Fruit fly (Drosophila melanogaster) whole organism, embryonic: Measurements from ENCODE around the gene tub.
A peak's percentile ranks its signal among the peaks of the same experiment; 100 is the strongest.

Experiments
- BtbVII ChIP-seq: fragments of 200-800 bp; sonication (Bioruptor generic); optimal IDR thresholded peaks from 3 replicates; lab custom pipeline; 2017; ENCODE audit warnings: missing biosample characterization, mild to moderate bottlenecking, missing genetic modification characterization
- CG10543 ChIP-seq: fragments of 200-800 bp; sonication (Bioruptor generic); optimal IDR thresholded peaks from 3 replicates; lab custom pipeline; 2017; ENCODE audit warnings: missing biosample characterization, mild to moderate bottlenecking, missing genetic modification characterization, moderate library complexity
- CG10565 ChIP-seq: fragments of 200-800 bp; sonication (Bioruptor generic); optimal IDR thresholded peaks from 3 replicates; lab custom pipeline; 2016; ENCODE audit warnings: missing biosample characterization, mild to moderate bottlenecking, missing genetic modification characterization
- CG11247 ChIP-seq: fragments of 200-800 bp; sonication (Bioruptor generic); IDR thresholded peaks from 2 replicates; pipeline ENCODE4 v1.3.6; 2022; ENCODE audit warnings: missing biosample characterization, missing genetic modification characterization
- CG12391 ChIP-seq: fragments of 200-800 bp; sonication (Bioruptor generic); optimal IDR thresholded peaks from 3 replicates; lab custom pipeline; 2018; ENCODE audit warnings: missing biosample characterization, mild to moderate bottlenecking, missing genetic modification characterization, moderate library complexity
- CG15601 ChIP-seq: fragments of 200-800 bp; sonication (Bioruptor generic); optimal IDR thresholded peaks from 3 replicates; lab custom pipeline; 2019; ENCODE audit warnings: missing biosample characterization, mild to moderate bottlenecking, missing genetic modification characterization, moderate library complexity
- CG15696 ChIP-seq: fragments of 200-800 bp; sonication (Bioruptor generic); optimal IDR thresholded peaks from 2 replicates; lab custom pipeline; 2019; ENCODE audit warnings: missing biosample characterization, mild to moderate bottlenecking, missing genetic modification characterization, moderate library complexity
- CG16815 ChIP-seq: fragments of 200-800 bp; sonication (Bioruptor generic); optimal IDR thresholded peaks from 3 replicates; lab custom pipeline; 2017; ENCODE audit warnings: missing biosample characterization, mild to moderate bottlenecking, missing genetic modification characterization
- CG17568 ChIP-seq: fragments of 200-800 bp; sonication (Bioruptor generic); optimal IDR thresholded peaks from 2 replicates; lab custom pipeline; 2018; ENCODE audit warnings: missing biosample characterization, mild to moderate bottlenecking, missing genetic modification characterization, moderate library complexity
- CG18599 ChIP-seq: fragments of 200-800 bp; sonication (Bioruptor generic); optimal IDR thresholded peaks from 3 replicates; lab custom pipeline; 2017; ENCODE audit warnings: missing biosample characterization, missing genetic modification characterization, mild to moderate bottlenecking, moderate library complexity, missing genetic modification reagents
- CG2202 ChIP-seq: fragments of 200-800 bp; sonication (Bioruptor generic); optimal IDR thresholded peaks from 2 replicates; lab custom pipeline; 2018; ENCODE audit warnings: missing biosample characterization, mild to moderate bottlenecking, missing genetic modification characterization
- CG31365 ChIP-seq: fragments of 200-800 bp; sonication (Bioruptor generic); optimal IDR thresholded peaks from 2 replicates; lab custom pipeline; 2018; ENCODE audit warnings: missing biosample characterization, mild to moderate bottlenecking, missing genetic modification characterization
- CG3281 ChIP-seq: fragments of 200-800 bp; sonication (Bioruptor generic); optimal IDR thresholded peaks from 3 replicates; lab custom pipeline; 2017; ENCODE audit warnings: missing biosample characterization, mild to moderate bottlenecking, missing genetic modification characterization
- CG34224 ChIP-seq: fragments of 200-800 bp; sonication (Bioruptor generic); IDR thresholded peaks from 3 replicates; pipeline ENCODE4 v1.3.6; 2022; ENCODE audit warnings: missing biosample characterization, missing genetic modification characterization; ENCODE audit not compliant: partially characterized antibody
- CG3726 ChIP-seq: fragments of 200-800 bp; sonication (Bioruptor generic); IDR thresholded peaks from 3 replicates; pipeline ENCODE4, ENCODE4 v1.3.6; 2022; ENCODE audit warnings: missing biosample characterization, missing genetic modification characterization
- CG3847 ChIP-seq: fragments of 200-800 bp; sonication (Bioruptor generic); IDR thresholded peaks from 2 replicates; pipeline ENCODE4 v1.3.6; 2022; ENCODE audit warnings: missing biosample characterization, missing genetic modification characterization
- CG4730 ChIP-seq: fragments of 200-800 bp; sonication (Bioruptor generic); IDR thresholded peaks from 2 replicates; pipeline ENCODE4 v1.3.6; 2022; ENCODE audit warnings: missing biosample characterization, missing genetic modification characterization
- CG5180 ChIP-seq: fragments of 200-800 bp; sonication (Bioruptor generic); optimal IDR thresholded peaks from 3 replicates; lab custom pipeline; 2017; ENCODE audit warnings: missing biosample characterization, missing genetic modification characterization, mild to moderate bottlenecking, moderate library complexity, missing genetic modification reagents
- CG6254 ChIP-seq: fragments of 200-800 bp; sonication (Bioruptor generic); optimal IDR thresholded peaks from 3 replicates; lab custom pipeline; 2017; ENCODE audit warnings: mild to moderate bottlenecking, missing biosample characterization, missing genetic modification reagents, missing genetic modification characterization
- CG7271 ChIP-seq: fragments of 200-800 bp; sonication (Bioruptor generic); optimal IDR thresholded peaks from 2 replicates; lab custom pipeline; 2018; ENCODE audit warnings: missing biosample characterization, mild to moderate bottlenecking, missing genetic modification characterization, moderate library complexity
- CG7357 ChIP-seq: fragments of 200-800 bp; sonication (Bioruptor generic); IDR thresholded peaks from 3 replicates; pipeline ENCODE4 v1.3.6; 2022; ENCODE audit warnings: missing biosample characterization, missing genetic modification characterization
- CG9797 ChIP-seq: fragments of 200-800 bp; sonication (Bioruptor generic); optimal IDR thresholded peaks from 3 replicates; lab custom pipeline; 2018; ENCODE audit warnings: missing biosample characterization, mild to moderate bottlenecking, missing genetic modification characterization
- Dbx ChIP-seq: fragments of 200-800 bp; sonication (Bioruptor generic); IDR thresholded peaks from 3 replicates; pipeline ENCODE4 v1.3.6; 2022; ENCODE audit warnings: missing biosample characterization, missing genetic modification characterization
- Fer3 ChIP-seq: fragments of 200-800 bp; sonication (Bioruptor generic); optimal IDR thresholded peaks from 2 replicates; lab custom pipeline; 2018; ENCODE audit warnings: missing biosample characterization, mild to moderate bottlenecking, missing genetic modification characterization, moderate library complexity
- HmgZ ChIP-seq: fragments of 200-800 bp; sonication (Bioruptor generic); optimal IDR thresholded peaks from 2 replicates; lab custom pipeline; 2018; ENCODE audit warnings: missing biosample characterization, mild to moderate bottlenecking, missing genetic modification characterization
- Lim3 ChIP-seq: fragments of 200-800 bp; sonication (Bioruptor generic); IDR thresholded peaks from 2 replicates; pipeline ENCODE4 v1.3.6; 2022; ENCODE audit warnings: missing biosample characterization, missing genetic modification characterization
- NC2α ChIP-seq: fragments of 200-800 bp; sonication (Bioruptor generic); optimal IDR thresholded peaks from 2 replicates; lab custom pipeline; 2016; ENCODE audit warnings: missing biosample characterization, missing genetic modification characterization
- Sox100B ChIP-seq: fragments of 200-800 bp; sonication (Bioruptor generic); optimal IDR thresholded peaks from 3 replicates; lab custom pipeline; 2018; ENCODE audit warnings: missing biosample characterization, mild to moderate bottlenecking, missing genetic modification characterization
- Taf1 ChIP-seq: fragments of 200-800 bp; sonication (Bioruptor generic); IDR thresholded peaks from 2 replicates; pipeline ENCODE4 v1.3.6; 2022; ENCODE audit warnings: missing biosample characterization, missing genetic modification characterization
- Tbp ChIP-seq: fragments of >200 bp; optimal IDR thresholded peaks from 2 replicates; lab custom pipeline; 2018; ENCODE audit warnings: missing biosample characterization, missing genetic modification characterization
- YL-1 ChIP-seq: fragments of 200-800 bp; sonication (Bioruptor generic); optimal IDR thresholded peaks from 3 replicates; lab custom pipeline; 2017; ENCODE audit warnings: missing biosample characterization, mild to moderate bottlenecking, missing genetic modification characterization
- cwo ChIP-seq: fragments of 200-800 bp; sonication (Bioruptor generic); optimal IDR thresholded peaks from 3 replicates; lab custom pipeline; 2017; ENCODE audit warnings: missing biosample characterization, missing genetic modification characterization, mild to moderate bottlenecking, moderate library complexity, missing genetic modification reagents
- dan ChIP-seq: fragments of 200-800 bp; sonication (Bioruptor generic); IDR thresholded peaks from 2 replicates; pipeline ENCODE4 v1.3.6; 2022; ENCODE audit warnings: missing biosample characterization, missing genetic modification characterization
- emc ChIP-seq: fragments of 200-800 bp; sonication (Bioruptor generic); optimal IDR thresholded peaks from 2 replicates; lab custom pipeline; 2016; ENCODE audit warnings: missing biosample characterization, missing genetic modification characterization
- exex ChIP-seq: fragments of 200-800 bp; sonication (Bioruptor generic); optimal IDR thresholded peaks from 4 replicates; lab custom pipeline; 2018; ENCODE audit warnings: missing biosample characterization, mild to moderate bottlenecking, missing genetic modification characterization, moderate library complexity
- fd3F ChIP-seq: fragments of 200-800 bp; sonication (Bioruptor generic); optimal IDR thresholded peaks from 2 replicates; lab custom pipeline; 2018; ENCODE audit warnings: missing biosample characterization, mild to moderate bottlenecking, missing genetic modification characterization, moderate library complexity
- gsb-n ChIP-seq: fragments of 200-800 bp; sonication (Bioruptor generic); optimal IDR thresholded peaks from 3 replicates; lab custom pipeline; 2018; ENCODE audit warnings: missing biosample characterization, mild to moderate bottlenecking, missing genetic modification characterization
- hb ChIP-seq: fragments of 200-800 bp; sonication (Bioruptor generic); IDR thresholded peaks from 3 replicates; pipeline ENCODE4 v1.3.6; 2022; ENCODE audit warnings: missing biosample characterization, missing genetic modification characterization; ENCODE audit not compliant: partially characterized antibody
- kni ChIP-seq: fragments of 200-800 bp; sonication (Bioruptor generic); optimal IDR thresholded peaks from 3 replicates; lab custom pipeline; 2017; ENCODE audit warnings: mild to moderate bottlenecking, missing biosample characterization, missing genetic modification reagents, missing genetic modification characterization
- lbe ChIP-seq: fragments of 200-800 bp; sonication (Bioruptor generic); optimal IDR thresholded peaks from 2 replicates; lab custom pipeline; 2016; ENCODE audit warnings: missing biosample characterization, mild to moderate bottlenecking, missing genetic modification characterization
- nom ChIP-seq: fragments of 200-800 bp; sonication (Bioruptor generic); optimal IDR thresholded peaks from 2 replicates; lab custom pipeline; 2017; ENCODE audit warnings: missing biosample characterization, missing genetic modification characterization, mild to moderate bottlenecking, moderate library complexity, missing genetic modification reagents
- pita ChIP-seq: fragments of 200-800 bp; sonication (Bioruptor generic); optimal IDR thresholded peaks from 2 replicates; lab custom pipeline; 2017; ENCODE audit warnings: missing biosample characterization, mild to moderate bottlenecking, missing genetic modification characterization
- pros ChIP-seq: fragments of 200-800 bp; sonication (Bioruptor generic); optimal IDR thresholded peaks from 3 replicates; lab custom pipeline; 2019; ENCODE audit warnings: missing biosample characterization, mild to moderate bottlenecking, missing genetic modification characterization, moderate library complexity
- ro ChIP-seq: fragments of 200-800 bp; sonication (Bioruptor generic); IDR thresholded peaks from 2 replicates; pipeline ENCODE4 v1.3.6; 2022; ENCODE audit warnings: missing biosample characterization, missing genetic modification characterization
- sens ChIP-seq: fragments of 200-800 bp; sonication (Bioruptor generic); peaks from one replicate; lab custom pipeline; 2016; ENCODE audit warnings: missing biosample characterization, missing genetic modification characterization
- sens-2 ChIP-seq: fragments of 200-800 bp; sonication (Bioruptor generic); IDR thresholded peaks from 2 replicates; pipeline ENCODE4 v1.3.6; 2022; ENCODE audit warnings: missing biosample characterization, missing genetic modification characterization
- shn ChIP-seq: fragments of 200-800 bp; sonication (Bioruptor generic); optimal IDR thresholded peaks from 3 replicates; lab custom pipeline; 2016; ENCODE audit warnings: missing biosample characterization, missing genetic modification characterization
- ssp ChIP-seq: fragments of 200-800 bp; sonication (Bioruptor generic); IDR thresholded peaks from 2 replicates; pipeline ENCODE4 v1.3.6; 2022; ENCODE audit warnings: missing biosample characterization, missing genetic modification characterization
- stc ChIP-seq: fragments of 200-800 bp; sonication (Bioruptor generic); IDR thresholded peaks from 2 replicates; pipeline ENCODE4 v1.3.6; 2022; ENCODE audit warnings: missing biosample characterization, missing genetic modification characterization
- zfh2 ChIP-seq: fragments of 200-800 bp; sonication (Bioruptor generic); optimal IDR thresholded peaks from 2 replicates; lab custom pipeline; 2016; ENCODE audit warnings: missing biosample characterization, missing genetic modification characterization

tub gene

DNA sequence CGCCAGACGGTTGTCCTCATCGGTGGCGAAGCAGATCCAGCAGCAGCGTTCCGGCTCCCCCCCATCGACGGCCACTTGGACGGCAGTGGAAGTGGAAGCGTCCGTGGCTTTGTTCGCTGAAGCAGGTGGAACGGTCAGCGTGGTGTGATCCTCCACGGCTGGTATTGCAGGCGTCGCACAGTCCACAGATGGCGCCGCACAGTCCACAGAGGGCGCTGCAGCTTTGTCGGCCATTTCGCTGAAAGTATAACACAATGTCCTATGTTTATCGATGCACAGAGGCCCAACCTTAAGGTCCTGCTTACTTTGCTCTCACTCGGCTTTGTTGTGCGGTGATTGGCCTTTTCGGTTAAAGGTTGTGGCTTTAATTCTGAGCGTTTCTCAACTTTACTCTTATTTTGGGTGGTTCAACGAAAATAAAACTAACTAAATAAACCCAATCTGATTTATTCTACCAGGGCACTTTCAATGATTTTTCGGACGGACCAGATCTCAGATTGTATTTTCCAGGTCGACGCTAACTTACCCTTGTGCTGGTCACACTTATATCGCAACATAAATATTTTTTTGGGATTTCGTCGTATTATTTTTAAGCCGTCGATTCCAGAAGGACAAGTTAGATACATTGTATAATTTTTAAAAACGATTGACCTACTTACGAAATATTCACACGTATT, 10.0 kb downstream of the tub start, which contains the start of gene CG9855 (continued):
- TF ChIP-seq CG2202 (tag; lab: Kevin White, UChicago) (no peak), CG17568 (GFP tag; lab: Kevin White, UChicago) (no peak), Tbp (GFP tag; lab: Kevin White, UChicago) (no peak), CG3847 (GFP tag; lab: Robert Waterston, UW) (peak; percentile 16; the same call in 1 of the 2 replicates), exex (no peak), CG10543 (GFP tag; lab: Kevin White, UChicago) (no peak), pita (GFP tag; lab: Kevin White, UChicago) (no peak), CG9797 (peak; percentile 86), Taf1 (GFP tag; lab: Robert Waterston, UW) (no peak), Fer3 (tag; lab: Kevin White, UChicago) (no peak), CG15601 (peak; percentile 37), emc (no peak), shn (no peak), CG5180 (GFP tag; lab: Kevin White, UChicago) (no peak), ssp (GFP tag; lab: Robert Waterston, UW) (no peak), cwo (GFP tag; lab: Kevin White, UChicago) (no peak), CG3281 (no peak), sens-2 (GFP tag; lab: Robert Waterston, UW) (no peak), CG7357 (no peak), CG3726 (GFP tag; lab: Robert Waterston, UW) (no peak), CG11247 (GFP tag; lab: Robert Waterston, UW) (no peak), CG10565 (GFP tag; lab: Kevin White, UChicago) (no peak), zfh2 (no peak), Sox100B (no peak), Dbx (GFP tag; lab: Robert Waterston, UW) (no peak), CG7271 (tag; lab: Kevin White, UChicago) (no peak), Lim3 (GFP tag; lab: Robert Waterston, UW) (no peak), YL-1 (peak; percentile 79), CG18599 (GFP tag; lab: Kevin White, UChicago) (no peak), dan (no peak), stc (GFP tag; lab: Robert Waterston, UW) (no peak), pros (GFP tag; lab: Kevin White, UChicago) (no peak), hb (no peak), sens (GFP tag; lab: Kevin White, UChicago) (peak; percentile 48), CG15696 (tag; lab: Kevin White, UChicago) (no peak), BtbVII (GFP tag; lab: Kevin White, UChicago) (no peak), CG16815 (GFP tag; lab: Kevin White, UChicago) (no peak), HmgZ (tag; lab: Kevin White, UChicago) (peak; percentile 21), NC2α (no peak), fd3F (GFP tag; lab: Kevin White, UChicago) (no peak), gsb-n (tag; lab: Kevin White, UChicago) (no peak), CG31365 (tag; lab: Kevin White, UChicago) (no peak), ro (GFP tag; lab: Robert Waterston, UW) (no peak), lbe (GFP tag; lab: Kevin White, UChicago) (no peak), nom (GFP tag; lab: Kevin White, UChicago) (no peak), CG12391 (no peak), kni (GFP tag; lab: Kevin White, UChicago) (no peak), CG34224 (0 out of 3 replicates have a peak, but pooled peaks have one; percentile 33), CG4730 (GFP tag; lab: Robert Waterston, UW) (no peak), CG6254 (GFP tag; lab: Kevin White, UChicago) (no peak)
